Worm (Caenorhabditis elegans) whole organism, L4 larva: Measurements from ENCODE around the gene abt-4.
A peak's percentile ranks its signal among the peaks of the same experiment; 100 is the strongest.

Source experiments
- D1046.2 ChIP-seq: fragments of 200-800 bp; sonication (Bioruptor generic); IDR thresholded peaks from 2 replicates; pipeline ENCODE4 v1.3.6; 2022; ENCODE audit warnings: missing genetic modification characterization, missing compliant biosample characterization
- F10B5.3 ChIP-seq: sonication (generic microtip); optimal IDR thresholded peaks from 2 replicates; lab custom pipeline; 2016; ENCODE audit warnings: mild to moderate bottlenecking, missing genetic modification characterization, missing compliant biosample characterization
- F37D6.2 ChIP-seq: sonication (generic microtip); optimal IDR thresholded peaks from 2 replicates; lab custom pipeline; 2016; ENCODE audit warnings: mild to moderate bottlenecking, missing genetic modification characterization, missing compliant biosample characterization
- T20F7.1 ChIP-seq: fragments of 200-800 bp; sonication (Bioruptor generic); optimal IDR thresholded peaks from 2 replicates; lab custom pipeline; 2018; ENCODE audit warnings: mild to moderate bottlenecking, missing genetic modification characterization, missing compliant biosample characterization
- Y75B8A.6 ChIP-seq: fragments of 200-800 bp; sonication (Bioruptor generic); IDR thresholded peaks from 2 replicates; pipeline ENCODE4 v1.3.6; 2022; ENCODE audit warnings: missing genetic modification reagents, missing genetic modification characterization, missing compliant biosample characterization
- ZK337.2 ChIP-seq: fragments of 200-800 bp; sonication (Bioruptor generic); IDR thresholded peaks from 2 replicates; pipeline ENCODE4 v1.3.6; 2022; ENCODE audit warnings: missing genetic modification reagents, missing genetic modification characterization, missing compliant biosample characterization
- aha-1 ChIP-seq: fragments of 150-350 bp; peaks from one replicate; lab custom pipeline; 2014; ENCODE audit warnings: missing biosample characterization, missing genetic modification characterization
- ceh-28 ChIP-seq: fragments of 150-350 bp; optimal IDR thresholded peaks from 2 replicates; lab custom pipeline; 2014; ENCODE audit warnings: missing biosample characterization, missing genetic modification reagents, missing genetic modification characterization
- ces-1 ChIP-seq: fragments of 150-350 bp; sonication (generic microtip); optimal IDR thresholded peaks from 4 replicates; lab custom pipeline; 2014; ENCODE audit warnings: missing biosample characterization, missing genetic modification reagents, missing genetic modification characterization
- dmd-6 ChIP-seq: fragments of 200-800 bp; sonication (Bioruptor generic); IDR thresholded peaks from 2 replicates; pipeline ENCODE4 v1.3.6; 2022; ENCODE audit warnings: missing genetic modification reagents, missing genetic modification characterization, missing compliant biosample characterization
- dmd-8 ChIP-seq: fragments of 200-800 bp; sonication (Bioruptor generic); IDR thresholded peaks from 2 replicates; pipeline ENCODE4 v1.3.6; 2022; ENCODE audit warnings: missing genetic modification characterization, missing compliant biosample characterization
- dpl-1 ChIP-seq: fragments of 150-350 bp; optimal IDR thresholded peaks from 2 replicates; lab custom pipeline; 2014; ENCODE audit warnings: missing biosample characterization, missing genetic modification reagents, missing genetic modification characterization
- dve-1 ChIP-seq: sonication (generic microtip); optimal IDR thresholded peaks from 2 replicates; lab custom pipeline; 2017; ENCODE audit warnings: antibody characterized with exemption, mild to moderate bottlenecking, missing genetic modification characterization, missing compliant biosample characterization; ENCODE audit not compliant: insufficient read depth
- egl-43 ChIP-seq: fragments of 200-800 bp; sonication (Bioruptor generic); IDR thresholded peaks from 2 replicates; pipeline ENCODE4 v1.3.6; 2022; ENCODE audit warnings: missing genetic modification reagents, missing genetic modification characterization, missing compliant biosample characterization
- fos-1 ChIP-seq: fragments of 150-350 bp; optimal IDR thresholded peaks from 2 replicates; lab custom pipeline; 2014; ENCODE audit warnings: missing biosample characterization, missing genetic modification characterization
- hlh-30 ChIP-seq: sonication (generic microtip); optimal IDR thresholded peaks from 2 replicates; lab custom pipeline; 2017; ENCODE audit warnings: antibody characterized with exemption, mild to moderate bottlenecking, missing genetic modification characterization, missing compliant biosample characterization; ENCODE audit not compliant: insufficient read depth
- hmg-1.1 ChIP-seq: fragments of 200-800 bp; sonication (Bioruptor generic); IDR thresholded peaks from 2 replicates; pipeline ENCODE4 v1.3.6; 2022; ENCODE audit warnings: missing genetic modification reagents, missing genetic modification characterization, missing compliant biosample characterization
- lim-7 ChIP-seq: fragments of 200-800 bp; sonication (Bioruptor generic); IDR thresholded peaks from 2 replicates; pipeline ENCODE4 v1.3.6; 2022; ENCODE audit warnings: missing genetic modification characterization, missing compliant biosample characterization
- lin-13 ChIP-seq: fragments of 150-350 bp; optimal IDR thresholded peaks from 2 replicates; lab custom pipeline; 2014; ENCODE audit warnings: missing biosample characterization, missing genetic modification reagents, missing genetic modification characterization
- lin-29 ChIP-seq: fragments of 200-800 bp; sonication (Bioruptor generic); IDR thresholded peaks from 2 replicates; pipeline ENCODE4 v1.3.6; 2022; ENCODE audit warnings: missing genetic modification reagents, missing genetic modification characterization, missing compliant biosample characterization
- lin-38 ChIP-seq: fragments of 200-800 bp; sonication (Bioruptor generic); IDR thresholded peaks from 2 replicates; pipeline ENCODE4 v1.3.6; 2022; ENCODE audit warnings: missing genetic modification reagents, missing genetic modification characterization, missing compliant biosample characterization
- madf-9 ChIP-seq: fragments of 200-800 bp; sonication (Bioruptor generic); conservative IDR thresholded peaks from 2 replicates; pipeline ENCODE4 v1.3.6; 2022; ENCODE audit warnings: missing genetic modification reagents, missing genetic modification characterization, missing compliant biosample characterization
- mdl-1 ChIP-seq, 2 experiments: fragments of 150-350 bp in 1 of 2; sonication (generic microtip) in 1 of 2; optimal IDR thresholded peaks; 2 replicates each; lab custom pipeline; 2014 to 2017; ENCODE audit warnings: missing biosample characterization in 2 of 2, missing genetic modification characterization in 2 of 2
- mes-2 ChIP-seq: sonication (generic microtip); optimal IDR thresholded peaks from 2 replicates; lab custom pipeline; 2016; ENCODE audit warnings: missing genotype, mild to moderate bottlenecking, missing genetic modification characterization, missing compliant biosample characterization; ENCODE audit not compliant: poor library complexity, severe bottlenecking
- mxl-3 ChIP-seq: fragments of 200-800 bp; sonication (Bioruptor generic); optimal IDR thresholded peaks from 2 replicates; lab custom pipeline; 2018; ENCODE audit warnings: mild to moderate bottlenecking, missing genetic modification characterization, missing compliant biosample characterization
- nhr-11 ChIP-seq: fragments of 150-350 bp; optimal IDR thresholded peaks from 2 replicates; lab custom pipeline; 2014; ENCODE audit warnings: missing biosample characterization, missing genetic modification characterization
- nhr-28 ChIP-seq: fragments of 150-350 bp; optimal IDR thresholded peaks from 2 replicates; lab custom pipeline; 2014; ENCODE audit warnings: missing biosample characterization, missing genetic modification characterization
- nhr-48 ChIP-seq: sonication (generic microtip); optimal IDR thresholded peaks from 2 replicates; lab custom pipeline; 2016; ENCODE audit warnings: mild to moderate bottlenecking, missing genetic modification characterization, missing compliant biosample characterization
- nhr-6 ChIP-seq: fragments of 150-350 bp; optimal IDR thresholded peaks from 2 replicates; lab custom pipeline; 2014; ENCODE audit warnings: missing biosample characterization, missing genetic modification characterization
- nhr-76 ChIP-seq: fragments of 150-350 bp; optimal IDR thresholded peaks from 2 replicates; lab custom pipeline; 2014; ENCODE audit warnings: missing biosample characterization, missing genetic modification characterization
- pqm-1 ChIP-seq: sonication (generic microtip); optimal IDR thresholded peaks from 2 replicates; lab custom pipeline; 2017; ENCODE audit warnings: missing biosample characterization, missing genetic modification characterization
- spr-1 ChIP-seq: sonication (generic microtip); optimal IDR thresholded peaks from 2 replicates; lab custom pipeline; 2016; ENCODE audit warnings: mild to moderate bottlenecking, missing genetic modification characterization, missing compliant biosample characterization
- tag-97 ChIP-seq: fragments of 200-800 bp; sonication (Bioruptor generic); IDR thresholded peaks from 2 replicates; pipeline ENCODE4 v1.3.6; 2022; ENCODE audit warnings: missing genetic modification characterization, missing compliant biosample characterization
- tra-1 ChIP-seq: fragments of 200-800 bp; sonication (Bioruptor generic); IDR thresholded peaks from 2 replicates; pipeline ENCODE4 v1.3.6; 2022; ENCODE audit warnings: missing genetic modification reagents, missing genetic modification characterization, missing compliant biosample characterization
- unc-39 ChIP-seq: sonication (generic microtip); optimal IDR thresholded peaks from 2 replicates; lab custom pipeline; 2017; ENCODE audit warnings: missing biosample characterization, missing genetic modification characterization
- unc-62 ChIP-seq, 3 experiments: fragments of 150-350 bp in 1 of 3; sonication (generic microtip); optimal IDR thresholded peaks in 2 of 3; peaks in 1 of 3; 1 replicate in 1 of 3; 2 replicates in 2 of 3; lab custom pipeline; 2014 to 2017; ENCODE audit warnings: missing biosample characterization in 3 of 3, missing genetic modification characterization in 3 of 3, missing genetic modification reagents in 3 of 3, missing genotype in 1 of 3

abt-4 gene

ce11 chrV:331245-331644, 720 bp upstream of the abt-4 start:
- no peak for TF ChIP-seq mes-2 (tag; lab: Kevin White, UChicago)
- peak; percentile 40; the same call in 1 of the 2 replicates for TF ChIP-seq dmd-6 (GFP tag; lab: Robert Waterston, UW)
- peak; percentile 37 for TF ChIP-seq nhr-28 (tag; lab: Kevin White, UChicago)
- peak; percentile 37 for TF ChIP-seq pqm-1 (tag; lab: Kevin White, UChicago)

ce11 chrV:320009-320408, 10.5 kb downstream of the abt-4 start:
- TF ChIP-seq Y75B8A.6 (GFP tag; lab: Robert Waterston, UW) (no peak), aha-1 (peak; percentile 78), nhr-11 (tag; lab: Kevin White, UChicago) (peak; percentile 58), madf-9 (GFP tag; lab: Robert Waterston, UW) (no peak), nhr-6 (tag; lab: Kevin White, UChicago) (no peak), fos-1 (tag; lab: Kevin White, UChicago) (no peak), unc-62 (GFP tag; optimal IDR thresholded peaks at IDR 0.05 in 1 of 2; lab: Kevin White, UChicago) (peak in 1 of 2 experiments; percentile 57), unc-62 (tag; optimal IDR thresholded peaks at IDR 0.05; lab: Kevin White, UChicago) (no peak), ceh-28 (no peak), lin-13 (GFP tag; lab: Kevin White, UChicago) (no peak)

ce11 chrV:316919-317318, 13.6 kb downstream of the abt-4 start:
- TF ChIP-seq D1046.2 (GFP tag; lab: Robert Waterston, UW) (0 out of 2 replicates have a peak, but pooled peaks have one; percentile 28), dmd-8 (GFP tag; lab: Robert Waterston, UW) (peak; percentile 85), egl-43 (peak; percentile 61; the same call in 1 of the 2 replicates)

ce11 chrV:312421-312820, 18.1 kb downstream of the abt-4 start, which contains the start of gene nhr-15:
Gene nhr-15 (plus strand): TSS chrV:312721.
- TF ChIP-seq tag-97 (GFP tag; lab: Robert Waterston, UW) (no peak), mdl-1 (tag; optimal IDR thresholded peaks at IDR 0.05; lab: Kevin White, UChicago) (no peak), F37D6.2 (no peak), dpl-1 (GFP tag; lab: Kevin White, UChicago) (no peak), lin-29 (GFP tag; lab: Robert Waterston, UW) (no peak), madf-9 (GFP tag; lab: Robert Waterston, UW) (no peak), dve-1 (tag; lab: Kevin White, UChicago) (no peak), D1046.2 (GFP tag; lab: Robert Waterston, UW) (no peak), lim-7 (no peak)

- TF ChIP-seq lin-38 (peak; percentile 48), nhr-6 (tag; lab: Kevin White, UChicago) (peak; percentile 14), hmg-1.1 (GFP tag; lab: Robert Waterston, UW) (peak; percentile 42; the same call in 1 of the 2 replicates), nhr-76 (tag; lab: Kevin White, UChicago) (no peak), mes-2 (tag; lab: Kevin White, UChicago) (peak; percentile 67), dpl-1 (GFP tag; lab: Kevin White, UChicago) (peak; percentile 61)
These were observed 18.9 kb downstream of the abt-4 start, which contains the start of gene phf-10 for ce11 chrV:311485-312090. Gene phf-10 (minus strand): TSS chrV:311565.

ce11 chrV:304613-305012, 25.9 kb downstream of the abt-4 start, which contains the start of gene F33E11.3:
Gene F33E11.3 (minus strand): TSS chrV:304713.
- no peak for TF ChIP-seq dve-1 (tag; lab: Kevin White, UChicago)
- no peak for TF ChIP-seq ZK337.2 (GFP tag; lab: Robert Waterston, UW)
- TF ChIP-seq hlh-30, result no peak
- TF ChIP-seq T20F7.1 (GFP tag; lab: Kevin White, UChicago), result no peak
- TF ChIP-seq spr-1 (tag; lab: Kevin White, UChicago), result no peak
- no peak for TF ChIP-seq unc-39
- no peak for TF ChIP-seq mxl-3 (GFP tag; lab: Kevin White, UChicago)
- TF ChIP-seq lin-38, result no peak
- TF ChIP-seq F10B5.3 (tag; lab: Kevin White, UChicago), result no peak
- TF ChIP-seq tra-1 (GFP tag; lab: Robert Waterston, UW), result no peak
- no peak for TF ChIP-seq ces-1 (GFP tag; lab: Kevin White, UChicago)
- TF ChIP-seq nhr-11 (tag; lab: Kevin White, UChicago), result no peak
- TF ChIP-seq nhr-48 (tag; lab: Kevin White, UChicago), result no peak
- TF ChIP-seq, all 104 proteins: peak for 0
